Fruit fly (Drosophila melanogaster) whole organism, adult: ENCODE measurements around the gene btl.
A peak's percentile ranks its signal among the peaks of the same experiment; 100 is the strongest.

Experiments
- CG11617 ChIP-seq: fragments of 200-800 bp; sonication (Bioruptor generic); optimal IDR thresholded peaks from 2 replicates; lab custom pipeline; 2017; ENCODE audit warnings: mild to moderate bottlenecking, missing biosample characterization, missing genetic modification reagents, missing genetic modification characterization
- CG12768 ChIP-seq: fragments of 200-800 bp; sonication (Bioruptor generic); optimal IDR thresholded peaks from 2 replicates; lab custom pipeline; 2017; ENCODE audit warnings: missing biosample characterization, missing genetic modification characterization, mild to moderate bottlenecking, moderate library complexity, missing genetic modification reagents
- CG14711 ChIP-seq: fragments of 200-800 bp; sonication (Bioruptor generic); optimal IDR thresholded peaks from 2 replicates; lab custom pipeline; 2018; ENCODE audit warnings: missing biosample characterization, mild to moderate bottlenecking, missing genetic modification characterization, moderate library complexity
- CG1620 ChIP-seq: fragments of 200-800 bp; sonication (Bioruptor generic); optimal IDR thresholded peaks from 2 replicates; lab custom pipeline; 2016; ENCODE audit warnings: missing biosample characterization, missing genetic modification characterization
- CG33017 ChIP-seq: fragments of 200-800 bp; sonication (Bioruptor generic); optimal IDR thresholded peaks from 2 replicates; lab custom pipeline; 2018; ENCODE audit warnings: missing biosample characterization, mild to moderate bottlenecking, missing genetic modification characterization, moderate library complexity
- CG5204 ChIP-seq: fragments of 200-800 bp; sonication (Bioruptor generic); optimal IDR thresholded peaks from 2 replicates; lab custom pipeline; 2016; ENCODE audit warnings: missing biosample characterization, missing genetic modification characterization
- CG7045 ChIP-seq: fragments of 200-800 bp; sonication (Bioruptor generic); optimal IDR thresholded peaks from 2 replicates; lab custom pipeline; 2017; ENCODE audit warnings: missing biosample characterization, mild to moderate bottlenecking, missing genetic modification characterization
- CG7101 ChIP-seq: fragments of 200-800 bp; sonication (Bioruptor generic); optimal IDR thresholded peaks from 2 replicates; lab custom pipeline; 2018; ENCODE audit warnings: missing biosample characterization, mild to moderate bottlenecking, missing genetic modification characterization, moderate library complexity
- Clk ChIP-seq: fragments of 200-800 bp; sonication (Bioruptor generic); optimal IDR thresholded peaks from 2 replicates; lab custom pipeline; 2017; ENCODE audit warnings: missing biosample characterization, missing genetic modification characterization
- Crg-1 ChIP-seq: fragments of 200-800 bp; sonication (Bioruptor generic); optimal IDR thresholded peaks from 2 replicates; lab custom pipeline; 2016; ENCODE audit warnings: missing biosample characterization, missing genetic modification characterization
- Hr96 ChIP-seq: fragments of 200-800 bp; sonication (Bioruptor generic); optimal IDR thresholded peaks from 2 replicates; lab custom pipeline; 2016; ENCODE audit warnings: missing biosample characterization, missing genetic modification characterization
- Mnt ChIP-seq: fragments of 200-800 bp; sonication (Bioruptor generic); optimal IDR thresholded peaks from 2 replicates; lab custom pipeline; 2016; ENCODE audit warnings: missing biosample characterization, mild to moderate bottlenecking, missing genetic modification characterization
- bab1 ChIP-seq: fragments of 200-800 bp; sonication (Bioruptor generic); optimal IDR thresholded peaks from 3 replicates; lab custom pipeline; 2019; ENCODE audit warnings: missing biosample characterization, mild to moderate bottlenecking, missing genetic modification characterization, moderate library complexity
- cic ChIP-seq: fragments of 200-800 bp; sonication (Bioruptor generic); optimal IDR thresholded peaks from 2 replicates; lab custom pipeline; 2017; ENCODE audit warnings: missing biosample characterization, mild to moderate bottlenecking, missing genetic modification characterization, moderate library complexity
- cnc ChIP-seq, 2 experiments: fragments of >200 bp; optimal IDR thresholded peaks; 2 replicates each; lab custom pipeline; 2017
- kay ChIP-seq: fragments of 200-800 bp; sonication (Bioruptor generic); peaks from one replicate; lab custom pipeline; 2016; ENCODE audit warnings: missing biosample characterization, missing genetic modification characterization, borderline replicate concordance
- ovo ChIP-seq: fragments of 200-800 bp; sonication (Bioruptor generic); optimal IDR thresholded peaks from 2 replicates; lab custom pipeline; 2016; ENCODE audit warnings: missing biosample characterization, missing genetic modification characterization
- pad ChIP-seq: fragments of 200-800 bp; sonication (Bioruptor generic); optimal IDR thresholded peaks from 3 replicates; lab custom pipeline; 2017; ENCODE audit warnings: missing biosample characterization, missing genetic modification characterization, mild to moderate bottlenecking, moderate library complexity, missing genetic modification reagents
- tj ChIP-seq: fragments of 200-800 bp; sonication (Bioruptor generic); optimal IDR thresholded peaks from 3 replicates; lab custom pipeline; 2017; ENCODE audit warnings: missing biosample characterization, mild to moderate bottlenecking, missing genetic modification characterization, moderate library complexity
- toe ChIP-seq: fragments of 200-800 bp; sonication (Bioruptor generic); optimal IDR thresholded peaks from 2 replicates; lab custom pipeline; 2016; ENCODE audit warnings: missing biosample characterization, missing genetic modification characterization

btl gene

DNA sequence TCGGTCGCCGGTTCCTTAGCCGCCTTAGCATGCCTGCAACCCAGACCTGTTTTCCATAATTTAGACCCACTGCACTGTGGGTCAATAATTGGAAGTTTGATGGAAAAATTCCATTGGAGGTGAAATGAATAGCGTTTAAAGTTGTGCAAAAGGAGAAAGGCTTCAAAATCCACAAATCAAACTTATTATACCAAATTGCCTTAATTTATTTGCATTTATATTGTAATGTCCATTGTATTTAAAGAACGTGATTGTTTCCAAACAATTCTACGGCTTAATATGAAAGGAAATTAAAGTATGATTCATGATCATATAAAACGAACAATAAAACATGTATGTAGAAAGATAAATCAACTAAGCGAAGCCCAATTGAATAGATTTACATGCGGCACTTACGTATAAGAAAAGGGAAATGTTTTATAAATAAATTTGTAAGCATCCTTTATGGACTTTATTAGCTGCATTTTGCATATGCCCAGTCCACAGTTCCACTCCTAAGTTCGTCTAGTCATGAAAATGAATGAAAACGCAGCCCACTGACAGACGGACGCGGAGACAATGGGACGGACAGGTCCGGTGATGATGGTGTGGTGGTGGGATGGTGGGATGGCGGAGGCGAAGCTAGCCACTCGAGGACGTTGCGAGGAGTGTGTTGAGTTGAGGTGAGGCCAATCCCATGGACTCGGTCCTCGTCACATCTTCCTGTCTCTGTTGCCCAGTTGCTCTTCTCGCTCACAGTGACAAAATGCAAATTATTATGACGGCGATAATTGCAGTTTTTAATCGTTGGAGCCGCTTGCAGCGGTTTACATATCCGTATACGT lies 12.1 kb upstream of the btl start:
- TF ChIP-seq CG7101 (tag; lab: Kevin White, UChicago) (no peak), cnc (optimal IDR thresholded peaks at IDR 0.05; lab: Kevin White, UChicago) (no peak), Mnt (GFP tag; lab: Kevin White, UChicago) (no peak), Crg-1 (GFP tag; lab: Kevin White, UChicago) (no peak), ovo (GFP tag; lab: Kevin White, UChicago) (no peak), CG33017 (tag; lab: Kevin White, UChicago) (no peak), toe (GFP tag; lab: Kevin White, UChicago) (no peak), pad (GFP tag; lab: Kevin White, UChicago) (no peak), tj (no peak), CG1620 (GFP tag; lab: Kevin White, UChicago) (no peak), bab1 (no peak), cic (no peak), CG7045 (GFP tag; lab: Kevin White, UChicago) (no peak)

DNA sequence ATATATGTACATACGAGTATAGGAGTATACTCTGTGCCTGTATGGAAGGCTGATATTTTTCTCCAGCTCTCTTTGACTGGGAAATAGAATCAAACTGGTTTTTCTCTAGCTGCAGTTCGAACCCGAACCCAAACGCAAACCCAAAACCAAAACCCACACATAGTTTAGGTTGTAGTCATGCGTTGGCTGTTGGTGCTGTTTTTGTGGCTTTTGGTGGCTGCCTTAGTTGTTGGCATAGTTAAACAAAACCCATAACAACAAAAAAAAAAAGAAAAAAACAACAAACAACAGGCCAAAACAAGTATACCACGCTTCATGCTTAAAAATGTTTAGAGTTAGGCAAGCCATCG lies 11.5 kb upstream of the btl start:
- no peak for TF ChIP-seq CG5204 (GFP tag; lab: Kevin White, UChicago)
- TF ChIP-seq Mnt (GFP tag; lab: Kevin White, UChicago), result no peak
- no peak for TF ChIP-seq cnc (optimal IDR thresholded peaks at IDR 0.05; lab: Kevin White, UChicago)
- TF ChIP-seq kay (GFP tag; lab: Kevin White, UChicago), result no peak
- TF ChIP-seq CG1620 (GFP tag; lab: Kevin White, UChicago), result no peak
- TF ChIP-seq Clk (GFP tag; lab: Kevin White, UChicago), result no peak
- no peak for TF ChIP-seq cic
- TF ChIP-seq CG12768 (GFP tag; lab: Kevin White, UChicago), result no peak
- no peak for TF ChIP-seq CG11617 (GFP tag; lab: Kevin White, UChicago)
- TF ChIP-seq Hr96, result no peak
- TF ChIP-seq CG7045 (GFP tag; lab: Kevin White, UChicago), result no peak
- TF ChIP-seq toe (GFP tag; lab: Kevin White, UChicago), result no peak
- no peak for TF ChIP-seq Crg-1 (GFP tag; lab: Kevin White, UChicago)
- TF ChIP-seq bab1, result no peak
- TF ChIP-seq tj, result no peak
- TF ChIP-seq pad (GFP tag; lab: Kevin White, UChicago), result no peak
- TF ChIP-seq CG7101 (tag; lab: Kevin White, UChicago), result no peak

DNA sequence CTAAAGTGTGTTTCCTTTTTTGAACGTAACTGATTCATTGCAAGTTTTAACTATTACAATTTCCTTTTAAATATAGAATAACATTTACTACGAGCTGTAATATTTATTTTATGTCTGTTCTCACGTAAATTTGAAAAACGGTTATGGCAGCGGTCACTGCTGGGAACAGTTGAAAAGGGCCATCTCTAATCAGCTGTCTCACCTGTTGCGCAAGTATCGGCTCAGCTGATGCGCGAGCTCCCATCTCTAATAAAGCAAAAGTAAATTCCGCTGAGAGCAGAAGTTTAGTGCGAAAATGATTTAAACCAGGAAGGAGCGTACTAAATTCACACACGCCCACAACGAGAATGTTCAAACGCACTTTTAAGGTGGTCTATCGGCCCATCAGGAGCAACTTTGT lies 4.0 kb upstream of the btl start, which contains the start of gene Pex1:
Gene Pex1, plus strand, starts transcription at position 272 of the 400 bp plus-strand sequence.
- TF ChIP-seq CG1620 (GFP tag; lab: Kevin White, UChicago), result no peak
- TF ChIP-seq CG11617 (GFP tag; lab: Kevin White, UChicago), result no peak
- no peak for TF ChIP-seq Crg-1 (GFP tag; lab: Kevin White, UChicago)
- no peak for TF ChIP-seq CG5204 (GFP tag; lab: Kevin White, UChicago)
- no peak for TF ChIP-seq CG7045 (GFP tag; lab: Kevin White, UChicago)
- no peak for TF ChIP-seq Clk (GFP tag; lab: Kevin White, UChicago)
- TF ChIP-seq cic, result no peak
- TF ChIP-seq tj, result peak; percentile 60
- no peak for TF ChIP-seq pad (GFP tag; lab: Kevin White, UChicago)
- TF ChIP-seq CG12768 (GFP tag; lab: Kevin White, UChicago), result no peak
- no peak for TF ChIP-seq CG7101 (tag; lab: Kevin White, UChicago)
- TF ChIP-seq CG14711 (tag; lab: Kevin White, UChicago), result no peak
- TF ChIP-seq ovo (GFP tag; lab: Kevin White, UChicago), result no peak
- peak; percentile 63 for TF ChIP-seq bab1
- no peak for TF ChIP-seq Hr96

DNA sequence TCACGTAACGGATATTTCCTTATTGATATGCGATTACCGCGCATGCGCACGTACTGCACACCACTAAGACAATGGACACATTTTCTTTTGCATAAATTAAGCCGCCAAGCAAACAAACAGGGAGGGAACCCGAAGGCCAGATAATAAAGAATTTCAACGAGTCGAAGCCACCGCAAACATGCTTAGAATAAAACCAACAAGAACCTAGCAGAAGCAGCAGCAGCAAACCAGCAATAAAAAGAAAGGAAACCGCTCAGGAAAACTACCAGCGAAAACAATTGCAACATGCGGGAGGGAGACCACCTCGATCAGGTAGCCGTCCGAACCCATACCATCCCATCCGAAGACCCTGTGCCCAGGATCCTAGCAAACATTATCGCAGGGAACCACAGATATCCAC lies 987 bp downstream of the btl start:
- TF ChIP-seq CG7101 (tag; lab: Kevin White, UChicago), result no peak
- no peak for TF ChIP-seq CG14711 (tag; lab: Kevin White, UChicago)
- no peak for TF ChIP-seq tj
- no peak for TF ChIP-seq CG12768 (GFP tag; lab: Kevin White, UChicago)
- TF ChIP-seq cnc (optimal IDR thresholded peaks at IDR 0.05; lab: Kevin White, UChicago), result no peak
- TF ChIP-seq CG7045 (GFP tag; lab: Kevin White, UChicago), result no peak
- TF ChIP-seq ovo (GFP tag; lab: Kevin White, UChicago), result no peak
- TF ChIP-seq pad (GFP tag; lab: Kevin White, UChicago), result no peak
- no peak for TF ChIP-seq Hr96
- TF ChIP-seq CG11617 (GFP tag; lab: Kevin White, UChicago), result no peak
- no peak for TF ChIP-seq CG1620 (GFP tag; lab: Kevin White, UChicago)
- no peak for TF ChIP-seq kay (GFP tag; lab: Kevin White, UChicago)
- TF ChIP-seq CG5204 (GFP tag; lab: Kevin White, UChicago), result no peak
- no peak for TF ChIP-seq bab1

DNA sequence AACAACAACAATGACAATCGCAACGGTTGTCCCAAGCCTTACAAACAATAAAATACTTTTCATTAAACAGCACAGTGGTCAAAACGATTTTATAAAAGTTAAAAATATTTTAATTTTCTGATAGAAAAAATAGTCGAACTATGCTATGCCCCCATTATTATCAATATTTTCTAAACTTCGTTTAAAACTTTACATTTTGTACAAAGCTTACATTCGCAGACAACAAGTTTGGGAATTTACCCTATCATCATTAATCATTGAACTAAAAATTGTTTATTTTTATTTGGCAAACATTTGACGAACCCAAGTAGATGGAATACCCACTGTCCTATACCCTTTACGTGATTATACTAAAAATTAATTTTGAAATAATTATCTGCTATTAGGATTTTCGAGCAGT lies 2.7 kb downstream of the btl start:
- TF ChIP-seq CG7045 (GFP tag; lab: Kevin White, UChicago) (no peak), CG1620 (GFP tag; lab: Kevin White, UChicago) (no peak), ovo (GFP tag; lab: Kevin White, UChicago) (no peak), Mnt (GFP tag; lab: Kevin White, UChicago) (no peak), Hr96 (no peak), Crg-1 (GFP tag; lab: Kevin White, UChicago) (no peak), bab1 (no peak), CG14711 (tag; lab: Kevin White, UChicago) (no peak), CG11617 (GFP tag; lab: Kevin White, UChicago) (no peak)

DNA sequence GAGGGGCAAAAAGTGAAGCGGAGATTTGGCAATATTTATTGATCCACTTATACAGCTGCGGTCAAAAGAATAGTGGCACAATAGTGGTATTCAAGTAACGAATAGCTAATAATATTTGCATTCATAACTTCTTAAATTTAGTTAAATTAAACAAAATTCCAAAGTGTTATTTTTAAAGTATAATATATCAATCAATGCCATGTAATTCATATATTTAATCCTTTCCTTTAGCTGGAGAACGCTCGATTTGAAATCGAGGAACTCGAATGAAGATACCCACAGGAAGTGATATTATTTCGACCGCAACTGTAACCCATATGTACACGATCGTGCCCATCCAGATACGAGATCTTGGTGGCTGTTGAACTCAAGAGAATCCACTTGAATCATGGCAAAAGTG lies 3.7 kb downstream of the btl start:
- no peak for TF ChIP-seq CG5204 (GFP tag; lab: Kevin White, UChicago)
- TF ChIP-seq kay (GFP tag; lab: Kevin White, UChicago), result peak; percentile 45
